Worm (Caenorhabditis elegans) whole organism, early embryonic: ENCODE data around the gene R11D1.4.

Experiments used
- B0310.2 ChIP-seq: sonication (generic microtip); optimal IDR thresholded peaks from 2 replicates; lab custom pipeline; 2016; ENCODE audit warnings: mild to moderate bottlenecking, missing genetic modification characterization, missing compliant biosample characterization
- F13C5.2 ChIP-seq: sonication (generic microtip); optimal IDR thresholded peaks from 2 replicates; lab custom pipeline; 2017; ENCODE audit warnings: mild to moderate bottlenecking, missing genetic modification characterization, inconsistent platforms, missing compliant biosample characterization
- aly-1 ChIP-seq: sonication (generic microtip); optimal IDR thresholded peaks from 2 replicates; lab custom pipeline; 2016; ENCODE audit warnings: missing genetic modification characterization, missing compliant biosample characterization
- ceh-13 ChIP-seq: fragments of 200-800 bp; sonication (Bioruptor generic); optimal IDR thresholded peaks from 2 replicates; lab custom pipeline; 2018; ENCODE audit warnings: mild to moderate bottlenecking, missing genetic modification characterization, missing compliant biosample characterization
- ceh-36 ChIP-seq: sonication (generic microtip); optimal IDR thresholded peaks from 2 replicates; lab custom pipeline; 2016; ENCODE audit warnings: missing genetic modification characterization, inconsistent platforms, missing compliant biosample characterization
- ets-7 ChIP-seq: sonication (generic microtip); optimal IDR thresholded peaks from 2 replicates; lab custom pipeline; 2016; ENCODE audit warnings: missing genotype, missing genetic modification characterization, missing compliant biosample characterization
- flt-1 ChIP-seq: fragments of 200-800 bp; sonication (Bioruptor generic); IDR thresholded peaks from 2 replicates; pipeline ENCODE4 v1.3.6; 2022; ENCODE audit warnings: missing genetic modification characterization, missing compliant biosample characterization
- hmbx-1 ChIP-seq: sonication (generic microtip); optimal IDR thresholded peaks from 2 replicates; lab custom pipeline; 2016; ENCODE audit warnings: mild to moderate bottlenecking, missing genetic modification characterization, missing compliant biosample characterization
- hmg-4 ChIP-seq: fragments of 200-800 bp; sonication (Bioruptor generic); optimal IDR thresholded peaks from 2 replicates; lab custom pipeline; 2018; ENCODE audit warnings: mild to moderate bottlenecking, missing genetic modification characterization, missing compliant biosample characterization
- hnd-1 ChIP-seq: sonication (generic microtip); optimal IDR thresholded peaks from 2 replicates; lab custom pipeline; 2016; ENCODE audit warnings: missing genetic modification characterization, missing compliant biosample characterization
- pes-1 ChIP-seq: fragments of 200-800 bp; sonication (Bioruptor generic); IDR thresholded peaks from 2 replicates; pipeline ENCODE4 v1.3.6; 2022; ENCODE audit warnings: missing genetic modification reagents, missing genetic modification characterization, missing compliant biosample characterization
- scrt-1 ChIP-seq: fragments of 200-800 bp; sonication (Bioruptor generic); IDR thresholded peaks from 2 replicates; pipeline ENCODE4 v1.3.6; 2022; ENCODE audit warnings: missing genetic modification characterization, missing compliant biosample characterization
- sea-1 ChIP-seq: fragments of 200-800 bp; sonication (Bioruptor generic); conservative IDR thresholded peaks from 2 replicates; pipeline ENCODE4 v1.3.6; 2022; ENCODE audit warnings: missing genetic modification characterization, missing compliant biosample characterization
- tbx-11 ChIP-seq: fragments of 200-800 bp; sonication (Bioruptor generic); IDR thresholded peaks from 2 replicates; pipeline ENCODE4 v1.3.6; 2022; ENCODE audit warnings: missing genetic modification characterization, missing compliant biosample characterization
- tbx-37 ChIP-seq: fragments of 200-800 bp; sonication (Bioruptor generic); conservative IDR thresholded peaks from 2 replicates; pipeline ENCODE4 v1.3.6; 2022; ENCODE audit warnings: missing genetic modification reagents, missing genetic modification characterization, missing compliant biosample characterization
- tra-4 ChIP-seq: sonication (generic microtip); optimal IDR thresholded peaks from 2 replicates; lab custom pipeline; 2017; ENCODE audit warnings: missing genetic modification characterization, missing compliant biosample characterization

R11D1.4 gene

ce11 chrV:12732734-12733133, 18.7 kb upstream of the R11D1.4 start:
- TF ChIP-seq hnd-1 (tag; lab: Kevin White, UChicago) = no peak
- TF ChIP-seq hmg-4 = no peak
- TF ChIP-seq tbx-37 (GFP tag; lab: Robert Waterston, UW) = no peak
- TF ChIP-seq tra-4 = no peak
- no peak for TF ChIP-seq pes-1
- no peak for TF ChIP-seq flt-1 (GFP tag; lab: Robert Waterston, UW)

ce11 chrV:12729220-12729619, 15.2 kb upstream of the R11D1.4 start, which contains the start of gene R11D1.10:
Gene R11D1.10, plus strand, starts transcription at chrV:12729520.
- TF ChIP-seq ceh-13 (GFP tag; lab: Kevin White, UChicago) (no peak), hmbx-1 (tag; lab: Kevin White, UChicago) (no peak), flt-1 (GFP tag; lab: Robert Waterston, UW) (no peak), aly-1 (tag; lab: Kevin White, UChicago) (no peak), pes-1 (no peak)

DNA sequence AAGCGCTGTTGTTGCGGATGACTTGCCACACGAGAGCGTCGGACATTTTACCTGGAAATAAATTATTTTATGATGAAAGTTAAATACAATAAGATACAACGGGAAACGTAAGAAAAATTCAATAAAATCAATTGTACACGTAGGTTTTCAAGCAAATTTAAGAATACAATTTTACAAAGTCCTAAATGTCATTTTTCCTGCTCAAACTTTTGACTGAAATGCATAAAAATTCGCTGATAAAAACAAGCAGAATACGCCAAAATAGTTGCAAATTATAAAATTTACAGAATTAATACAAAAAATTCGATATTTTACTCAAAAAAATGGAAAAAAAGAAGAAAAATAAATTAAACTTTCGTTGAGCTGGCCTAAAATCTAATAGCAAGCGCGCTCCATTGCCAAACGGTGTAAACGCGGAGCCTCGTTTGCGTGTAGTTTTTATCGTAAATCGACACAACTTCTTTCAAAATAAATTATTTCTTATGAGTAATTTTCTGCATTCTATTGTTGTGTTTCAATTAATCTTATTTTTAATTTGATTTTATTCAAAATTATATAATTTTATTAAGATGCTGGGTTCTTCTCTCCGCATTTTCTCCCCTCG, 14.1 kb upstream of the R11D1.4 start, which contains the start of the genes rpl-28 and mrpl-49:
TSS of gene rpl-28 (minus strand) at position 51 of the 604 bp plus-strand sequence.
TSS of gene mrpl-49 (plus strand) at position 570 of the 604 bp plus-strand sequence.
- TF ChIP-seq F13C5.2 (tag; lab: Kevin White, UChicago) = peak; percentile 33
- TF ChIP-seq hnd-1 (tag; lab: Kevin White, UChicago) = no peak
- TF ChIP-seq tbx-37 (GFP tag; lab: Robert Waterston, UW) = no peak
- no peak for TF ChIP-seq aly-1 (tag; lab: Kevin White, UChicago)
- TF ChIP-seq scrt-1 (GFP tag; lab: Robert Waterston, UW) = no peak
- TF ChIP-seq ceh-36 = no peak
- TF ChIP-seq B0310.2 (tag; lab: Kevin White, UChicago) = no peak
- TF ChIP-seq hmbx-1 (tag; lab: Kevin White, UChicago) = no peak

DNA sequence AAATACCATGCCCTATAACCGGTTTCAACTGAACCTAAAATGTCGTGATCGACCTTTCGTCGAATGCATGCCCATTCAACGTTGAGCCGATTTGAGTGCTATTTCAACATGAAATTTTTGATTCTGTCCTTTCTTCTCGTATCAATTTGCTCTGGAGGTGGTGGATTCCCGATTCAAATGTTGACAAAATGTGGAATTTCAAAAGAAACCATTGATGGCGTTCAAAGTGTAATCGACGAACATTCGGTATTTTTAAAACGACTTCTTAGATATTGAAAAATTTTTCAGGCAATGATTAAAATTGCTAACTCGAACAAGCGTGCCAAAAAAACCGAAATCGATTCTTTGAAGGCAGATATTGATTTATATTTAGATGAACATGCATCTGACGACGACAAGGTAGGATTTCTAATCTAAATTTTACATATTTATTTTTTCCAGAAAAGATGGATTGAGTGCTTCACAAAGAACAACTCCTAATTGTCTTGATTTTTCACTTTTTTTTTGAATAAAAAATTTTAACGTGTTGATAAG, 13.2 kb upstream of the R11D1.4 start, which contains the start of gene R11D1.13:
TSS of gene R11D1.13 (plus strand) at position 51 of the 534 bp plus-strand sequence.
- TF ChIP-seq pes-1 (no peak), hmg-4 (no peak), hnd-1 (tag; lab: Kevin White, UChicago) (no peak), flt-1 (GFP tag; lab: Robert Waterston, UW) (no peak), tbx-37 (GFP tag; lab: Robert Waterston, UW) (no peak), scrt-1 (GFP tag; lab: Robert Waterston, UW) (no peak), ets-7 (tag; lab: Kevin White, UChicago) (no peak), sea-1 (GFP tag; lab: Robert Waterston, UW) (no peak), F13C5.2 (tag; lab: Kevin White, UChicago) (no peak), hmbx-1 (tag; lab: Kevin White, UChicago) (no peak), ceh-36 (no peak), B0310.2 (tag; lab: Kevin White, UChicago) (no peak)

DNA sequence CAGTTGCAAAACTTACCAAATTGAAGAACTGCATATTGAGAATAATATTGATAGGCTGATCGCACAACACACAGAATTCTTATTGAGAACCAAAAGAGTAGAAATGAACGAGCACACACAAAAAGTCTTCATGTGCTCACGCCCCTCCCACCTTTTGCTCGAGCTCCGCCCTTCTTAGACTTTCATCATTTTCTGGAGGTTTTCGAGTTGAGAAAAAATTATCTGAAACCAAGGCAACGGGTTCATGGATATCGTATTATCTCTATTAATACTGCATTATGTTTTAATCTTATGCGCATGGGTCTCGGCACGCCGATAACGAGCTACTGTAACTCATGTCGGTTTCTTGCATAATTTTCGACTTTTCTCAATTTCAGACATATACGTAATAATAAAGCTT, 11.9 kb upstream of the R11D1.4 start, which contains the start of gene R11D1.12:
TSS of gene R11D1.12 (minus strand) at position 101 of the 400 bp plus-strand sequence.
- TF ChIP-seq hmbx-1 (tag; lab: Kevin White, UChicago) = no peak
- no peak for TF ChIP-seq flt-1 (GFP tag; lab: Robert Waterston, UW)
- TF ChIP-seq hmg-4 = no peak

DNA sequence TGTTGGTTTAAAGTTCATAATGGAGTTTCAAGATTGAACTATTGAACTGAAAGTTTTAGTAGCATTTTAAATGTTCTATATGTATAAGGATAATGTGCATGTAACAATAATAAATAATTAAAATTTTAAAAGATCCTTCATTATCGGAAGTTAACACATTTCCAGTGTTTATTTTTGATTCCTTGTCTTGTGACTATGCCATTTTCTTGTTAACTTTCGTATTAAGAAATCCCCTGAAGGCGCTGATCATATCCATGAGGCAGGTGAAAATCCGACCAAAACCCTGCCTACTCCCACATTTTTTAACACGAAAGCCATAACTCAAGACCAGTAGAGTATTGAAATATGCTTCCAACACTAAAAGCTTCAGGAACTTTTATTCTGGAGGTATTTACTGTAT, 5.7 kb upstream of the R11D1.4 start, which contains the start of gene R11D1.7:
TSS of gene R11D1.7 (plus strand) at position 301 of the 400 bp plus-strand sequence.
- TF ChIP-seq pes-1 (no peak), scrt-1 (GFP tag; lab: Robert Waterston, UW) (no peak), tra-4 (no peak), hmbx-1 (tag; lab: Kevin White, UChicago) (no peak)

DNA sequence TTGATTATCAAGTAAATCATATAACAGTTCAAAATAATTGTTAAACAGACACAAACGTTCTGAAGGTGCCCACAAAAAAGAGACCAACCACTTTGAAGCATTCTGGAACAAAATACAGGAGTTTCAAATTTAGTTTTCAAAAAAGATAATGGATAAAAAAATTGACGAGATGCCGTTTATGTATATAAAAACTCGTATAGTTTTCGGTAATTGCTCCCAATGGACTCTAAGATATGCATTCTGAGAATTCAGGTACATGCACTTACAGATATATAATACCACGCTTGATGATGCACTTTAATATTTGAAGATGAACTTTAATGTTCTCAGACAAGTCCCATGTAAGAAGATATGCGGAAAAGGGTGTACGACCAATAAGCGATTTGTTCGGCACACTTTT, 4.6 kb upstream of the R11D1.4 start, which contains the start of gene str-181:
TSS of gene str-181 (minus strand) at position 101 of the 400 bp plus-strand sequence.
- TF ChIP-seq hmbx-1 (tag; lab: Kevin White, UChicago) (no peak), hnd-1 (tag; lab: Kevin White, UChicago) (no peak), ceh-13 (GFP tag; lab: Kevin White, UChicago) (no peak), ets-7 (tag; lab: Kevin White, UChicago) (no peak), pes-1 (no peak), tbx-11 (no peak), ceh-36 (no peak), tra-4 (no peak)

ce11 chrV:12716447-12716846, 2.4 kb upstream of the R11D1.4 start, which contains the start of gene str-178:
Gene str-178, minus strand, starts transcription at chrV:12716547.
- TF ChIP-seq flt-1 (GFP tag; lab: Robert Waterston, UW) = no peak
- TF ChIP-seq ceh-13 (GFP tag; lab: Kevin White, UChicago) = no peak
- no peak for TF ChIP-seq hmbx-1 (tag; lab: Kevin White, UChicago)
- no peak for TF ChIP-seq tra-4
- TF ChIP-seq tbx-37 (GFP tag; lab: Robert Waterston, UW) = no peak
- TF ChIP-seq ceh-36 = no peak
- TF ChIP-seq B0310.2 (tag; lab: Kevin White, UChicago) = no peak
- no peak for TF ChIP-seq hnd-1 (tag; lab: Kevin White, UChicago)
- TF ChIP-seq pes-1 = no peak
- TF ChIP-seq ets-7 (tag; lab: Kevin White, UChicago) = no peak
- TF ChIP-seq aly-1 (tag; lab: Kevin White, UChicago) = no peak
